Worm (Caenorhabditis elegans): ENCODE data around the gene F48F7.3.
"Not testable (repeated sequence)": the region's sequence is repeated elsewhere in the genome, so short reads cannot be mapped to it uniquely, and the experiment has no call there.

The F48F7.3 gene

DNA sequence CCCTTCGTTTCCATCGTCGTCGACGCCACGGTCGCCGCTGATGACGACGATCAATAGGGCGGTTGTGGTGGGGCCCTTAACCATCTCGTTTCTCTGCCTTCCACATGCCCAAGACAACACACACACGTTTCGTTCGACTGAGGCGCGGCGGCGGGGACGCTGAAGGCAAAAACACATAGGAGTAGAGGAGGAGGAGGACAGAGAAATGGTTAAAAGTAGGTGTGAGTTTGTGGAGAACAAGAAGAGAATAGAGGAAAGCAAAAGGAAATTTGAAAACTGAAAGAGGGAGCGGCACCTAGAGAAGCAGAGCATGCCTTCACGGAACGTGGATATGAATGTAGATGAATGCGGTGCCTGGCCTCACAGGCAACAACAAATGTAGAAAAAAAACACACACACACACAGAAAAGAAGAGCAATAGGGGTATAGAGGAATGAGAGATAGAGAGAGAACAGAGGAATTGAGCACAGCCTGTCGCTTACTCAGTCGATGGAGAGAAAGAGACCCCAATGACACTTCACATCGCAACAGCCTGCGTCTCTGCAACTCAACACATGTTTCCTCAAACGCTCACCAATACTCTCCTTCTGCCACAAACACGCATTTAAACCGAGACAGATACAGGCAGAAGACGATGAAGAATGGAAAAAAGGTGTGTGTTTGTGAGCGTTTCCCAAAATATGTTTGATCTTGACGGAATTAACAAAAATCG lies 6.1 kb downstream of the F48F7.3 start (continued):
- TF ChIP-seq crh-2 (tag; optimal IDR thresholded peaks at IDR 0.05) (peak; percentile 88), blmp-1 (tag; optimal IDR thresholded peaks at IDR 0.05; ENCODE audit: insufficient read depth) (peak; percentile 32), R02D3.7 (tag; optimal IDR thresholded peaks at IDR 0.05) (no peak), Y55F3AM.14 (GFP tag; optimal IDR thresholded peaks at IDR 0.05) (peak; percentile 75), lin-13 (GFP tag; optimal IDR thresholded peaks at IDR 0.05) (peak; percentile 73), mbf-1 (tag; optimal IDR thresholded peaks at IDR 0.05) (no peak), nhr-129 (tag; optimal IDR thresholded peaks at IDR 0.05) (peak; percentile 94), aly-2 (tag; optimal IDR thresholded peaks at IDR 0.05) (no peak)

DNA sequence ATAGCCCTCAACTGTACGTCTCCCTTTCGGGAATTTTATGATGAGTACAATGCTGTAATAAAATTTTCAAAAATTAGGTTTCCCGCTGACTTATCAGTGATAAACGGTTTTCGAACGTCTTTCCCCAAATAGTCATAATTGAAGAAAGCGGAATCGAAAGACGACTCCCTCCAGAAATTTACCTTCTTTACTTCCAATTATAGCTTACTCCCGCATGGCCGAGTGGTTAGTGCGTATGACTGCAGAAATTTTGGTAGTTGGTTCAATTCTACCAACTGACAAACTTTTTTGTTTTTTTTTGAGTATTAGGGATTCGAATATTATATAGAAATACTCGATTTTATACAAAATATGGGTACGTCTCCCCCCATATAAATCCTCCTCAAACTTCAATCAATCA lies 9.8 kb downstream of the F48F7.3 start:
- peak; percentile 7 for TF ChIP-seq sma-9 (GFP tag; optimal IDR thresholded peaks at IDR 0.05)
- not testable (repeated sequence) for TF ChIP-seq sma-9 (tag; optimal IDR thresholded peaks at IDR 0.05)

DNA sequence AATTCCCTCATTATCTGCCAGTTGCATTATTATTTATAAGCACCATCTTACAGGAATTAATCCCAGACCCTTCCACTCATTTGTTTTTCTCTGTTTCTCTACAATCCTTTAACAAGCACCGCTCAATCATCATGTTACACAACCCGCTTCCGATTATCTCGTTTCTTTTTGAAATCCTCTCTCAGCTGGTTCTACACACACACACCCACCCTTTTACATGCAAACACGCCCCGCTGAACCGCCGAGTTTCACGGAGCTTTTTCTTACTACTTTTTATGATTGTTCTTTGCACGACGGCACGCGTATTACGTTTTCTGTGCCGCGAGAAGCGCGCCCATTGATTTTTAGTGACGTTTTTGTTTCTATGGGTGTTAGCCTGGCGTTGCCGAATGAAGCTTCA lies 10.5 kb downstream of the F48F7.3 start:
- peak in 1 of 2 experiments; percentile 51 for TF ChIP-seq lsy-2 (tag; optimal IDR thresholded peaks at IDR 0.05)
- TF ChIP-seq sem-4 (tag; optimal IDR thresholded peaks at IDR 0.05), result peak; percentile 19
- TF ChIP-seq unc-55 (GFP tag; optimal IDR thresholded peaks at IDR 0.05), result peak; percentile 65
- TF ChIP-seq sma-9 (GFP tag; optimal IDR thresholded peaks at IDR 0.05), result peak; percentile 56
- no peak for TF ChIP-seq sma-9 (tag; optimal IDR thresholded peaks at IDR 0.05)
- TF ChIP-seq peb-1 (tag; optimal IDR thresholded peaks at IDR 0.05), result no peak
- no peak for TF ChIP-seq aly-2 (tag; optimal IDR thresholded peaks at IDR 0.05)
- no peak for TF ChIP-seq ceh-82 (tag; optimal IDR thresholded peaks at IDR 0.05)
- no peak for TF ChIP-seq ztf-4 (tag; optimal IDR thresholded peaks at IDR 0.05)
- TF ChIP-seq mdl-1 (tag; optimal IDR thresholded peaks at IDR 0.05), result peak in 1 of 2 experiments; percentile 11
- no peak for TF ChIP-seq lin-13 (GFP tag; optimal IDR thresholded peaks at IDR 0.05)
- no peak for TF ChIP-seq ZK546.5 (tag; optimal IDR thresholded peaks at IDR 0.05)
- TF ChIP-seq nhr-129 (tag; optimal IDR thresholded peaks at IDR 0.05), result peak; percentile 63
- TF ChIP-seq lin-39 (tag; optimal IDR thresholded peaks at IDR 0.05), result no peak
- TF ChIP-seq C34F6.9 (tag; optimal IDR thresholded peaks at IDR 0.05), result peak; percentile 57
- TF ChIP-seq lin-11 (tag; optimal IDR thresholded peaks at IDR 0.05), result peak; percentile 31
- TF ChIP-seq fos-1 (tag; optimal IDR thresholded peaks at IDR 0.05), result peak; percentile 16
- TF ChIP-seq snpc-4 (tag; optimal IDR thresholded peaks at IDR 0.05), result no peak
- TF ChIP-seq elt-3 (tag; optimal IDR thresholded peaks at IDR 0.05), result no peak
- TF ChIP-seq mab-5 (tag; optimal IDR thresholded peaks at IDR 0.05), result peak; percentile 43
- TF ChIP-seq blmp-1 (tag; optimal IDR thresholded peaks at IDR 0.05; ENCODE audit: insufficient read depth), result no peak
- TF ChIP-seq nhr-11 (tag; optimal IDR thresholded peaks at IDR 0.05), result no peak
- no peak for TF ChIP-seq ama-1 (optimal IDR thresholded peaks at IDR 0.05)
- TF ChIP-seq nhr-21 (tag; optimal IDR thresholded peaks at IDR 0.05), result no peak
- no peak for TF ChIP-seq mbf-1 (tag; optimal IDR thresholded peaks at IDR 0.05)
- TF ChIP-seq nhr-23 (tag; optimal IDR thresholded peaks at IDR 0.05), result no peak
- TF ChIP-seq R02D3.7 (tag; optimal IDR thresholded peaks at IDR 0.05), result no peak
- TF ChIP-seq ceh-16 (tag; optimal IDR thresholded peaks at IDR 0.05), result no peak
- no peak for TF ChIP-seq elt-1 (tag; optimal IDR thresholded peaks at IDR 0.05)
- TF ChIP-seq crh-2 (tag; optimal IDR thresholded peaks at IDR 0.05), result peak; percentile 20
- peak; percentile 68 for TF ChIP-seq F13H6.1 (tag; optimal IDR thresholded peaks at IDR 0.05)
- peak; percentile 48 for TF ChIP-seq Y55F3AM.14 (GFP tag; optimal IDR thresholded peaks at IDR 0.05)

ce11 chrX:13974448-13975071 lies 11.3 kb downstream of the F48F7.3 start:
- peak; percentile 76 for TF ChIP-seq nhr-21 (tag; optimal IDR thresholded peaks at IDR 0.05)
- peak; percentile 58 for TF ChIP-seq egl-27 (tag; optimal IDR thresholded peaks at IDR 0.05)
- peak; percentile 55 for TF ChIP-seq nhr-6 (tag; optimal IDR thresholded peaks at IDR 0.05)
- TF ChIP-seq sma-3 (GFP tag; optimal IDR thresholded peaks at IDR 0.05), result peak; percentile 61
- no peak for TF ChIP-seq nhr-12 (tag; optimal IDR thresholded peaks at IDR 0.05)
- TF ChIP-seq sem-4 (tag; optimal IDR thresholded peaks at IDR 0.05), result peak; percentile 37
- TF ChIP-seq fos-1 (tag; optimal IDR thresholded peaks at IDR 0.05), result peak; percentile 52
- no peak for TF ChIP-seq mbf-1 (tag; optimal IDR thresholded peaks at IDR 0.05)
- peak; percentile 42 for TF ChIP-seq crh-2 (tag; optimal IDR thresholded peaks at IDR 0.05)
- peak; percentile 87 for TF ChIP-seq blmp-1 (tag; optimal IDR thresholded peaks at IDR 0.05; ENCODE audit: insufficient read depth)
- no peak for TF ChIP-seq alr-1 (tag; optimal IDR thresholded peaks at IDR 0.05)
- peak; percentile 90 for TF ChIP-seq sma-9 (GFP tag; optimal IDR thresholded peaks at IDR 0.05)
- no peak for TF ChIP-seq sma-9 (tag; optimal IDR thresholded peaks at IDR 0.05)
- TF ChIP-seq elt-1 (tag; optimal IDR thresholded peaks at IDR 0.05), result peak; percentile 59
- no peak for TF ChIP-seq peb-1 (tag; optimal IDR thresholded peaks at IDR 0.05)
- TF ChIP-seq ceh-16 (tag; optimal IDR thresholded peaks at IDR 0.05), result peak; percentile 97
- peak; percentile 14 for TF ChIP-seq gmeb-1 (tag; optimal IDR thresholded peaks at IDR 0.05)
- peak; percentile 69 for TF ChIP-seq unc-62 (GFP tag; optimal IDR thresholded peaks at IDR 0.05)
- TF ChIP-seq mdl-1 (tag; optimal IDR thresholded peaks at IDR 0.05), result peak in 1 of 2 experiments; percentile 17
- TF ChIP-seq mab-5 (tag; optimal IDR thresholded peaks at IDR 0.05), result peak; percentile 13
- TF ChIP-seq ztf-1 (GFP tag; conservative IDR thresholded peaks at IDR 0.05), result no peak
- TF ChIP-seq nhr-25 (tag; optimal IDR thresholded peaks at IDR 0.05), result peak; percentile 55

All from whole organism, L2 larva.